Worm (Caenorhabditis elegans): Measurements from ENCODE around the gene hot-2.

The hot-2 gene

ce11 chrV:19237204-19237603 lies 62.6 kb downstream of the hot-2 start, which contains the start of gene fbxb-2:
Gene fbxb-2, minus strand, starts transcription at chrV:19237304.
- no peak for TF ChIP-seq unc-62 (GFP tag; optimal IDR thresholded peaks at IDR 0.05)

All from whole organism, dauer.